Worm (Caenorhabditis elegans) whole organism, early embryonic: Measurements from ENCODE around the gene F13A7.11.

Experiments
- B0310.2 ChIP-seq: sonication (generic microtip); optimal IDR thresholded peaks from 2 replicates; lab custom pipeline; 2016; ENCODE audit warnings: mild to moderate bottlenecking, missing genetic modification characterization, missing compliant biosample characterization
- F13C5.2 ChIP-seq: sonication (generic microtip); optimal IDR thresholded peaks from 2 replicates; lab custom pipeline; 2017; ENCODE audit warnings: mild to moderate bottlenecking, missing genetic modification characterization, inconsistent platforms, missing compliant biosample characterization
- aly-1 ChIP-seq: sonication (generic microtip); optimal IDR thresholded peaks from 2 replicates; lab custom pipeline; 2016; ENCODE audit warnings: missing genetic modification characterization, missing compliant biosample characterization
- ama-1 ChIP-seq: fragments of 150-350 bp; optimal IDR thresholded peaks from 2 replicates; lab custom pipeline; 2014
- ceh-13 ChIP-seq: fragments of 200-800 bp; sonication (Bioruptor generic); optimal IDR thresholded peaks from 2 replicates; lab custom pipeline; 2018; ENCODE audit warnings: mild to moderate bottlenecking, missing genetic modification characterization, missing compliant biosample characterization
- ceh-36 ChIP-seq: sonication (generic microtip); optimal IDR thresholded peaks from 2 replicates; lab custom pipeline; 2016; ENCODE audit warnings: missing genetic modification characterization, inconsistent platforms, missing compliant biosample characterization
- ets-7 ChIP-seq: sonication (generic microtip); optimal IDR thresholded peaks from 2 replicates; lab custom pipeline; 2016; ENCODE audit warnings: missing genotype, missing genetic modification characterization, missing compliant biosample characterization
- flt-1 ChIP-seq: fragments of 200-800 bp; sonication (Bioruptor generic); IDR thresholded peaks from 2 replicates; pipeline ENCODE4 v1.3.6; 2022; ENCODE audit warnings: missing genetic modification characterization, missing compliant biosample characterization
- hmbx-1 ChIP-seq: sonication (generic microtip); optimal IDR thresholded peaks from 2 replicates; lab custom pipeline; 2016; ENCODE audit warnings: mild to moderate bottlenecking, missing genetic modification characterization, missing compliant biosample characterization
- hmg-4 ChIP-seq: fragments of 200-800 bp; sonication (Bioruptor generic); optimal IDR thresholded peaks from 2 replicates; lab custom pipeline; 2018; ENCODE audit warnings: mild to moderate bottlenecking, missing genetic modification characterization, missing compliant biosample characterization
- hnd-1 ChIP-seq: sonication (generic microtip); optimal IDR thresholded peaks from 2 replicates; lab custom pipeline; 2016; ENCODE audit warnings: missing genetic modification characterization, missing compliant biosample characterization
- pes-1 ChIP-seq: fragments of 200-800 bp; sonication (Bioruptor generic); IDR thresholded peaks from 2 replicates; pipeline ENCODE4 v1.3.6; 2022; ENCODE audit warnings: missing genetic modification reagents, missing genetic modification characterization, missing compliant biosample characterization
- scrt-1 ChIP-seq: fragments of 200-800 bp; sonication (Bioruptor generic); IDR thresholded peaks from 2 replicates; pipeline ENCODE4 v1.3.6; 2022; ENCODE audit warnings: missing genetic modification characterization, missing compliant biosample characterization
- sea-1 ChIP-seq: fragments of 200-800 bp; sonication (Bioruptor generic); conservative IDR thresholded peaks from 2 replicates; pipeline ENCODE4 v1.3.6; 2022; ENCODE audit warnings: missing genetic modification characterization, missing compliant biosample characterization
- tbx-11 ChIP-seq: fragments of 200-800 bp; sonication (Bioruptor generic); IDR thresholded peaks from 2 replicates; pipeline ENCODE4 v1.3.6; 2022; ENCODE audit warnings: missing genetic modification characterization, missing compliant biosample characterization
- tbx-37 ChIP-seq: fragments of 200-800 bp; sonication (Bioruptor generic); conservative IDR thresholded peaks from 2 replicates; pipeline ENCODE4 v1.3.6; 2022; ENCODE audit warnings: missing genetic modification reagents, missing genetic modification characterization, missing compliant biosample characterization
- tra-4 ChIP-seq: sonication (generic microtip); optimal IDR thresholded peaks from 2 replicates; lab custom pipeline; 2017; ENCODE audit warnings: missing genetic modification characterization, missing compliant biosample characterization

F13A7.11 gene

ce11 chrV:16405366-16405765, 10.3 kb upstream of the F13A7.11 start:
- no peak for TF ChIP-seq scrt-1 (GFP tag; lab: Robert Waterston, UW)
- TF ChIP-seq tbx-11 (GFP tag; lab: Robert Waterston, UW) = no peak
- no peak for TF ChIP-seq hmg-4 (GFP tag; lab: Kevin White, UChicago)

DNA sequence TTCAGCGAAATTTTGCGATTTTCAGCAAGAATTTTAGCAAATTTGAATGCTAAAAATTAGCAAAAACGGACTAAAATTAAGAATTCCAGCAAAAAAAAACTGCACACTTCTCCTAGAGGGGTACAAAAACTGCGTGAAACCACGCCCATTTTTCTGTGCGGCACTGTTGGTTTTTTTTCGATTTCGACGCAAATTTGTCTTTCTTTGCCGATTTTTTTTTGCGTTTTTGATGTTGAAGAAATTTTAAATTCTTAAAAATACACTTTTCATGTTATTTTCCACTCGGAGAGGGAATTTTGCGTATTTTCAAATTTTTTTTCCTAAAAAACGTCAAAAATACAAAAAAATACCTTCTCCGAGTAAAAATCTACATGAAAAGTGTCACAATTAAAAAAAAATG, 8.9 kb upstream of the F13A7.11 start, which contains the start of gene syp-1:
TSS of gene syp-1 (plus strand) at position 301 of the 400 bp plus-strand sequence.
- TF ChIP-seq hmbx-1 (tag; lab: Kevin White, UChicago) (no peak), ets-7 (tag; lab: Kevin White, UChicago) (no peak), hmg-4 (GFP tag; lab: Kevin White, UChicago) (no peak), flt-1 (GFP tag; lab: Robert Waterston, UW) (no peak), aly-1 (no peak), sea-1 (GFP tag; lab: Robert Waterston, UW) (no peak), ama-1 (lab: Kevin White, UChicago) (no peak), tbx-11 (GFP tag; lab: Robert Waterston, UW) (no peak), tra-4 (no peak), B0310.2 (tag; lab: Kevin White, UChicago) (no peak), scrt-1 (GFP tag; lab: Robert Waterston, UW) (no peak), F13C5.2 (tag; lab: Kevin White, UChicago) (no peak), hnd-1 (tag; lab: Kevin White, UChicago) (no peak), tbx-37 (no peak), ceh-13 (GFP tag; lab: Kevin White, UChicago) (no peak), ceh-36 (tag; lab: Kevin White, UChicago) (no peak), pes-1 (no peak)

ce11 chrV:16401519-16401918, 6.4 kb upstream of the F13A7.11 start, which contains the start of gene F13A7.14:
Gene F13A7.14, plus strand, starts transcription at chrV:16401891.
- TF ChIP-seq ets-7 (tag; lab: Kevin White, UChicago) = no peak
- no peak for TF ChIP-seq B0310.2 (tag; lab: Kevin White, UChicago)
- peak; percentile 64 for TF ChIP-seq pes-1
- TF ChIP-seq scrt-1 (GFP tag; lab: Robert Waterston, UW) = no peak
- no peak for TF ChIP-seq sea-1 (GFP tag; lab: Robert Waterston, UW)
- TF ChIP-seq tbx-11 (GFP tag; lab: Robert Waterston, UW) = no peak
- no peak for TF ChIP-seq ceh-13 (GFP tag; lab: Kevin White, UChicago)
- TF ChIP-seq hnd-1 (tag; lab: Kevin White, UChicago) = no peak
- TF ChIP-seq hmg-4 (GFP tag; lab: Kevin White, UChicago) = peak; percentile 19
- no peak for TF ChIP-seq flt-1 (GFP tag; lab: Robert Waterston, UW)
- TF ChIP-seq F13C5.2 (tag; lab: Kevin White, UChicago) = no peak
- TF ChIP-seq aly-1 = no peak
- TF ChIP-seq hmbx-1 (tag; lab: Kevin White, UChicago) = no peak
- peak; percentile 84 for TF ChIP-seq tbx-37

DNA sequence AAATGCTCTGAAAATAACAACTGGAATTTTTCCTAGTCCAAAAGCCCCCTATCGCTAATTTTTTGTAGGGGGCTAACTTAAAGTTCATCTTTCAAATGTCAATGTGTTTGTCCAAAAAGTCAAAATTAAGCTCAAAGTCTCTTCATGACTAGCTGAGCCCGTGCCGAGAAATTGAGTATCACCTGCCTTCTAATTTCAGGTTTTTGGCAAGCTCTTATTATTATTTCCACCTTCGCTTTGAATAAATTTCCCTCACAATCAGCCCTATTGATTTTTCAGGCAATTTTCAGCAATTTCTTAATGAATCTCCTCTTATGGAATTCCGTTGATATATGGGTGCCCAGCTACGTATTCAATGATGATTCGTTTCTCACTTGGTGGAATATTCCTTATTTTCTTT, 4.3 kb upstream of the F13A7.11 start, which contains the start of gene sre-36:
TSS of gene sre-36 (plus strand) at position 301 of the 400 bp plus-strand sequence.
- no peak for TF ChIP-seq hnd-1 (tag; lab: Kevin White, UChicago)
- no peak for TF ChIP-seq ceh-36 (tag; lab: Kevin White, UChicago)
- TF ChIP-seq ets-7 (tag; lab: Kevin White, UChicago) = no peak
- TF ChIP-seq scrt-1 (GFP tag; lab: Robert Waterston, UW) = no peak
- TF ChIP-seq ceh-13 (GFP tag; lab: Kevin White, UChicago) = no peak
- no peak for TF ChIP-seq flt-1 (GFP tag; lab: Robert Waterston, UW)
- TF ChIP-seq hmbx-1 (tag; lab: Kevin White, UChicago) = no peak
- TF ChIP-seq tra-4 = no peak
- no peak for TF ChIP-seq sea-1 (GFP tag; lab: Robert Waterston, UW)
- TF ChIP-seq tbx-11 (GFP tag; lab: Robert Waterston, UW) = no peak
- no peak for TF ChIP-seq pes-1

DNA sequence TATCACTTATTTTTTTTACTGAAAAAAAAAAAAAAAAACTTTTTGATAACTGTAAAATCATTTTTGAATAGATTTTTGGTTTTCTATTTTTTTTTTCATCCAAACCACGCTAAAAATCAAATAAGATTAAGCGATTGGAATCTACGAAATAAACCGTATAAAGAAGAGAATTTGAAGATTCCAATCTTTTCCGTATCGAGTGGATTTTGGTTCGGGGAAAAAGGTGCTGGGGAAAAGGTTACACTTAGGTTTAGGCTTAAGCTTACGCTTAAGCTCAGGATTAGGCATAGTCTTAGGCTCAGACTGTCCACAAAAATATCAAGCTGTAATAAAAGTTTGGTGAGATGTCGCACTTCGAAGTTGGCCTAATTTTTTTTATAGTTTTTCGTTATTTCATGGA, 635 bp upstream of the F13A7.11 start, which contains the start of gene F13A7.12:
TSS of gene F13A7.12 (plus strand) at position 301 of the 400 bp plus-strand sequence.
- TF ChIP-seq tbx-11 (GFP tag; lab: Robert Waterston, UW) (no peak), F13C5.2 (tag; lab: Kevin White, UChicago) (no peak), hmg-4 (GFP tag; lab: Kevin White, UChicago) (no peak), sea-1 (GFP tag; lab: Robert Waterston, UW) (no peak), ama-1 (lab: Kevin White, UChicago) (no peak), tra-4 (no peak), ceh-13 (GFP tag; lab: Kevin White, UChicago) (no peak), pes-1 (no peak), tbx-37 (no peak), hnd-1 (tag; lab: Kevin White, UChicago) (no peak), B0310.2 (tag; lab: Kevin White, UChicago) (no peak), flt-1 (GFP tag; lab: Robert Waterston, UW) (no peak), hmbx-1 (tag; lab: Kevin White, UChicago) (no peak)

- no peak for TF ChIP-seq tbx-11 (GFP tag; lab: Robert Waterston, UW)
- TF ChIP-seq B0310.2 (tag; lab: Kevin White, UChicago) = no peak
- TF ChIP-seq ets-7 (tag; lab: Kevin White, UChicago) = no peak
- no peak for TF ChIP-seq flt-1 (GFP tag; lab: Robert Waterston, UW)
- TF ChIP-seq hmg-4 (GFP tag; lab: Kevin White, UChicago) = no peak
- TF ChIP-seq F13C5.2 (tag; lab: Kevin White, UChicago) = no peak
- no peak for TF ChIP-seq hnd-1 (tag; lab: Kevin White, UChicago)
- TF ChIP-seq sea-1 (GFP tag; lab: Robert Waterston, UW) = no peak
- TF ChIP-seq tbx-37 = no peak
- TF ChIP-seq scrt-1 (GFP tag; lab: Robert Waterston, UW) = no peak
- no peak for TF ChIP-seq aly-1
- TF ChIP-seq ceh-13 (GFP tag; lab: Kevin White, UChicago) = no peak
- no peak for TF ChIP-seq ceh-36 (tag; lab: Kevin White, UChicago)
- TF ChIP-seq hmbx-1 (tag; lab: Kevin White, UChicago) = no peak
- no peak for TF ChIP-seq ama-1 (lab: Kevin White, UChicago)
- TF ChIP-seq tra-4 = no peak
- no peak for TF ChIP-seq pes-1
Measured at ce11 chrV:16393728-16394127, 1.4 kb downstream of the F13A7.11 start, which contains the start of gene srd-63. Gene srd-63, minus strand, starts transcription at chrV:16393828.

DNA sequence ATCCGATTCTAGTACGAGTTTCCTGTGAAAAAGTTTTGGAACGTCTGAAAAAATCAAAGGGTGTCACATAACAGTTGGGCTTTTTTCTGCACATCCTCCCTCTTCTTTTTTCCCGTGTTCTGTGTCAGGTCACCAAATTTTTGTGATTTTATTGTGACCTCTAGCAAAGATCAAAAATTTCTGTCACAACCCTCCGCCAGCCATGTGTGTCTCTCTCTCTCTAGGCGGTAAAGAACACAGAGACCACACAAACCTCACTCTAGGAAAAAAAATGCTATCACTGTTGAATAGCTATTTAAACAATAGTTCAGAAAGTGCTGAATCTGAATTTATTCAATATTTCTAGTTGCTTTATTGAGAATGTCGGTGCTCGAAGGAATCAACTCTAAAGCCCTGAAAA, 4.4 kb downstream of the F13A7.11 start, which contains the start of gene gst-44:
TSS of gene gst-44 (plus strand) at position 237 of the 400 bp plus-strand sequence.
- TF ChIP-seq sea-1 (GFP tag; lab: Robert Waterston, UW) (no peak), tbx-37 (no peak), aly-1 (no peak), flt-1 (GFP tag; lab: Robert Waterston, UW) (no peak)
